Fruit fly (Drosophila melanogaster): ENCODE results near the gene Hsc70-1.

The Hsc70-1 gene

dm6 chr3L:13964635-13965501 is 9.0 kb upstream of the Hsc70-1 start, which contains the start of the genes Meics, Nxf3 and ssp2:
TSS of gene Meics (minus strand) at chr3L:13964702.
TSS of gene Nxf3 (plus strand) at chr3L:13965203.
TSS of gene ssp2 (plus strand) at chr3L:13965203.
- no peak for TF ChIP-seq noc (tag; optimal IDR thresholded peaks at IDR 0.05)

- no peak for TF ChIP-seq noc (tag; optimal IDR thresholded peaks at IDR 0.05)
Observed at dm6 chr3L:13965502-13965843, 8.4 kb upstream of the Hsc70-1 start.

DNA sequence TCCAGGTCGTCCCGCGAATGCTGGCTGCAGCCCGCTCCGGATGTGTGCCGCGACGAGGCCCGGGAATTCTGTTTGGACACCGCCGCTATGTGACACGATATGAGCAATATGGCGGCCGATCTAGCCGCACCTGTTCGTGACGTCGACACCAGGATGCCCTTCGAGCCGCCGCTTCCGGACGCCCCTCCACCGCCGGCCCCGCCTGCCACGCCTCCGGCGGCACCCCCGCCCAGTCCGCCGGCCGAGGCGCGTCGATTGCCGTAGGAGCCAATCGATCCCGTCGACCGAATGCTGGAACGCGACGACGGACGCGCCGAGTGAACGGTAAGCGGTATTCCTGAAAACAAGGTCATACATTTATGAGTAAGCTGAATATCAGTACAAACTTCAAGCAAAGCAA is 8.7 kb downstream of the Hsc70-1 start:
- no peak for TF ChIP-seq noc (tag; optimal IDR thresholded peaks at IDR 0.05)

- TF ChIP-seq noc (tag; optimal IDR thresholded peaks at IDR 0.05), result no peak
Observed at dm6 chr3L:13986330-13986729, 12.5 kb downstream of the Hsc70-1 start, which contains the start of gene CG17362. TSS of gene CG17362 (plus strand) at chr3L:13986620.

DNA sequence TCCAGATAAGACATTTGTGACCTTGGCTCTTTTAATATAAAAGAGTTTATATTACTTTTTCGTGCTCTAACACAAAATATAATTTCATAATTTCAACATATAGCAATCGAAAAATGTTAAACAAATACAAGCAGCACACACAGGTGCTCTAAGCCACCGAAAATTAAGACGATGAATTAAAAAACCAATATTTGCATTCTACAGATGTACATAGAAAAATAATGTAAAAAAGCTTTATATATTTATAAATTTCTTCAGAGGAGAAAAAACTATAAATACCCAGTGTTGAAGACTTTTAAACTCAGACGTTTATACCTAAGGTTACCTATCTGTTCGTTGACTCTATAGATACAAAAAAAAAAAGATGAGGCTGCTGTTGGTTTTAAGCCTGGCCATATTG is 13.7 kb downstream of the Hsc70-1 start, which contains the start of gene CG9040:
Gene CG9040 (plus strand): TSS at position 301 of the 400 bp plus-strand sequence.
- TF ChIP-seq noc (tag; optimal IDR thresholded peaks at IDR 0.05), result no peak

DNA sequence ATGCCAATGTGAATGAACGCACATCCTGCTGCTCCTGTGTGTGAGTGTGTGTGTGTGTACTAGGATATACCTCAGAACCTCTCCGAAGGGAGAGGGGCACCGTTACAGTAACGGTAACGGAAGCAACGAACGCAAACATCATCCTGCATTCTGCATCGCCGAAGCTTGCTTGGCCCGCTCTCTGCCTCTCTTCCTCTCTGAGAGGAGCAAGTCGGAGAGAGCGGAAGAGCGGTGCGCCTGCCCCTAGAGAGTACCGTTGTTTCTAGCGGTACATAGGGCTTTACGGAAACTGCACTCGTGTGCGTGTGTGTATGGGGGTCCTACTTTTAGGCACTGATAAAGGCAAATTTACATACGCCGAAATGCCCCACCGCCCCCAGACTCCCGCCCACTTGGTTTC is 17.5 kb downstream of the Hsc70-1 start:
- TF ChIP-seq noc (tag; optimal IDR thresholded peaks at IDR 0.05), result no peak

DNA sequence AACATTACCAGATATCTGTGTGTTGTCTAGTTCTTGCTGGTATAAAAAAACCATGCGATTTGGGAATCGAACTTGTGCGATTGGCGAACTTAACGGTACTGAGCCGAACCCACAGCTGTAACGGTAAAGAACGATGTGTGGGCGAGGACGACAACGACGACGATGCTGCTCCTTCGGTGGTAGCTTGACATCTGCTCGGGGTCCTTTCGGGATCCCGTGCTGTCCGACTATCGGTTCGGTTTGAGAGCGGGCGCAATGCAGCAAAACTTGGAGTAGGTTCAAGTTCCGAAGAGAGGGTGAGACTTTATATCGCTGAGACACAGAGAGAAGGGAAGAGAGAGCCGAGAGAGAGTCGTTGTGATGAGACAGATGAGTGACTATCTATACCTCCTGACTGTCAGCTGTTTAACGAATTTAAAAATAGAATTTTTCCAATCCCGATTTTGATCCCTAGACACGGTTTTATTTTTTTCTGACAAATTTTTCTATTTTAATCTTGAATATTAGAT is 19.4 kb downstream of the Hsc70-1 start, which contains the start of gene CG17364:
Gene CG17364 (minus strand): TSS at position 168 of the 509 bp plus-strand sequence.
- TF ChIP-seq noc (tag; optimal IDR thresholded peaks at IDR 0.05), result no peak

DNA sequence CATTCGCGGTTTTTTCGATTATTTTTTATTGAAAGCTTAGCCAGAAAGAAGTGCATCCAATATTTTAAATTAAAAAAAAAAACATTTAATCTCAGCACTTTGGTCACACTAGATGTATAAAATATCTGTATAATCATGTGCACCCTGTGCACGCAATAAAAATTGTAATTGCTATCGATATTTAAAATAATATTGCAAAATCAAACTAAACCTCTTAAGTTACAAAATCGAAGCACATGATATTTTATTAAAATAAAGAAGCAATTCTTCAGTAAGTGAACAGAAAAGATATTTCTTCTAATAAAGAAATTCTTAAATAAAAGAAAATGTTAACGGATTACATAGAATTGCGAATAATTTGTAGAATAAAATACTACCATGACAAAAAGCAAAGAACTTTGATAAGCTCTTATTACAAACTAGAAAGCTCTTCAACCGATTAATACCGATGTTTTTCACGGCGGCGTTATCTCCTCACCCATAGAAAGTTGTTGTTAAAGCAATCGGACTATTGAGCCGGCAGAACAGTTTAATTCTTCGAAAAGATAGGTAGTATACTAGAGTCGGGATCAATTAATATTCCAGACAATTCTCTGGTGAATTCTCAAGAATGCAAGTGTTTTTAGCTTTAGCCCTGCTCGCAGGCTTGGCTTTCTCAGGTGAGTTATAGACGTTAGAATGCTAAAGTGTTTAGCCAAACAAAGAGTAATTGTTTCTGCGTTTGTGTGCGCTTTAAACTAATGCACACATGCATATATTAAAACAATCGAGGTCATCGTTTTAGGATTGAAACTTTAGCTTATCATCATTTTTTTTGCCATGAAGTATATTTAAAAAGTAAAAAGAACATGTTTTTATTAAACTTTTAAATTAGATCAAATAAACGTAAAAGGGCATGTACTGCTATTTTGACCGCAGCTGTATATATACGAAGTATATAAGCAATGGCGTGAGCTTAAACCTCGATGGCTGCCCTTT is 20.2 kb downstream of the Hsc70-1 start, which contains the start of gene CtsK1:
Gene CtsK1 (plus strand): TSS at position 490 of the 978 bp plus-strand sequence.
- TF ChIP-seq noc (tag; optimal IDR thresholded peaks at IDR 0.05), result peak; percentile 55

DNA sequence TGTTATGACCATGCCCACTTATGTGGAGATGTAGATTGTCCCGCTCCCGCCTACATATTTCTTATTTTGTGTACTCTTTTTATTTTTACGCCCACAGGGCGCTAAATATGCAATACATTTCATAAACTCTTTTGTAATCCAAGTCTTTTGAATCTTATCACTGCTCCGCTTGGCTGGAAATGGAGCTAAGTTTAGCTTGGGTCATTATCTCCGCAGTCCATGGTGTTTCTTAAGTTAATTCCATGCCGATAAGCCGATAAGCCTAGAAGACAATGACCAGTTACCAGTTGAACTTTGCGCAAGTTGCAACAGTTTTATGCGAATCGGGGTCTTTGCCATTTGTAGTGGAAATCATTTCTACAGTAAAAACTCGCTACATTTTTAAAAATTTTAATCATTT is 22.6 kb downstream of the Hsc70-1 start:
- TF ChIP-seq noc (tag; optimal IDR thresholded peaks at IDR 0.05), result no peak

- no peak for TF ChIP-seq noc (tag; optimal IDR thresholded peaks at IDR 0.05)
Observed at dm6 chr3L:13996992-13997391, 23.1 kb downstream of the Hsc70-1 start, which contains the start of gene CG17361. TSS of gene CG17361 (plus strand) at chr3L:13997191.

- TF ChIP-seq noc (tag; optimal IDR thresholded peaks at IDR 0.05), result no peak
Observed at dm6 chr3L:13999204-13999603, 25.3 kb downstream of the Hsc70-1 start, which contains the start of gene CG17359. TSS of gene CG17359 (minus strand) at chr3L:13999251.

DNA sequence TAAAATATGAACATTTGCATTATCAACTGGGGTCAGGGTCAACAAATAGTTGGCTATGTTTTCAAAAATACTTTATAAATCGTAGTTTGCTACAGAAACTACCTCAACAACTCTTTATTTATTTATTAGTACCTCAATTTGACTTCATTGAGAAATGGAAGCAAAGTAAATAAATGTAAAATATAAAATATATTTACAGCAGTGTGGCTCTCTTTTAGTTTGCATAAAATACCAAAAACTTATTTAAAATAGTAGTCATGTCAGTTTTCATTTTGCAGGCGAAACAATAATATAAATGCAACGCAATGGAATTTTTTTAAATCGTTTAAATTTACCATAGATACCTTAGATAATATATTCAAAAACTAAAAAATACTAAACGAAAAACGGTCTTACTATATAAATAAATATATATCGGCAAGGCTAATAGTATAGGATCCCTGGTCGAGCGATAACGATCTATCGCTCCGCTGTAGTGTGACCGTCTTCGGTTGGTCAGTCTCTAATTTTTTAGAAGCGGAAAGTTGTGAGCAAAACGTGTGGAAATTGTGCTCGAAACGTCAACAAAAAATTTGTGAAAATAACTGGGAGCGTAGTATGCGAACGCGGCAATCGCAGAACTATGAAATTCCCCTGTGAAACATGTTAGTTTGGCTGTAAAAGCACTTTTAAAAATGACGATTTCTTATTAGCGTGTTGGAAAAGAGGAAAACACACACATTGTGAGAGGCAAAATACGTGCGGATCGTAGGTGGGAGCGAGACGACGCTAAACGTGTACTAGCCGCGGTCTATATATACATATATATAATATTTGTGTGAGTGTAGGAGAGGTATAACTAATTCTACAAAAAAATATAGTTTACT is 28.0 kb downstream of the Hsc70-1 start, which contains the start of the genes Nprl3 and upSET:
Gene Nprl3 (minus strand): TSS at position 223 of the 866 bp plus-strand sequence.
Gene upSET (plus strand): TSS at position 470 of the 866 bp plus-strand sequence.
- TF ChIP-seq noc (tag; optimal IDR thresholded peaks at IDR 0.05), result peak; percentile 4

DNA sequence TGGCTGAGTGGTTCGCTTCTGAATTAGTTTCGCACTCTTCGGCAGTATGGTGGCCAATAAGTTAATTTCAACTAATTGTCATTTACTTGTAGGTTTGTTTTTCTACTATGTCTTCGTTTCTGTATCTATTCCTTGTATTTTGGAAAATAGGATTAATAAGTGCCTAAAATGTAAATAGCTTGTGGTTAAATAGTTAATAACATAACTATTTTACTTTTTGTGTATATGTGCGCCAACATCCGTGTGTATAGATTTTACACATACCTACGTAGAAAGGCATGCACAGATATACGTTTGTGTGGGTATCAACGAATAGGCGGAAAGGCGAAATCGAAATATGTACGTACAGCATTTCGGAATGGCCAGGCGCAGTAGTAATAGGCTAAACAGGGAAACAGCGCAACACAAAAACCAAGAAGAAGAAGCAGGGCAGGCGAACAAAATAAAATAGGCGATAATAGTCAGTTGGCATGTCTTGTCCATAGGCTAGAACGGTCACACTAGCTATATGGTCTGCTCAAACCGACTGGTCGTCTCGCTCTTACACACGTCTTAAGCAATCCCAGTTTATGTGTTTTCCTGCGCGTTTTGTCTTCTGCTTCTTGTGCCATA is 28.8 kb downstream of the Hsc70-1 start:
- no peak for TF ChIP-seq noc (tag; optimal IDR thresholded peaks at IDR 0.05)
